Worm (Caenorhabditis elegans) whole organism, L1 larva: Measurements from ENCODE around the gene frpr-6.
A peak's percentile ranks its signal among the peaks of the same experiment; 100 is the strongest.

Experiments
- C04F5.9 ChIP-seq: sonication (generic microtip); optimal IDR thresholded peaks from 2 replicates; lab custom pipeline; 2016; ENCODE audit warnings: missing genetic modification characterization, missing compliant biosample characterization
- F16B12.6 ChIP-seq: fragments of 150-350 bp; optimal IDR thresholded peaks from 2 replicates; lab custom pipeline; 2014; ENCODE audit warnings: missing biosample characterization, missing genetic modification characterization
- alr-1 ChIP-seq: fragments of 200-800 bp; sonication (Bioruptor generic); optimal IDR thresholded peaks from 2 replicates; lab custom pipeline; 2018; ENCODE audit warnings: borderline replicate concordance, mild to moderate bottlenecking, missing genetic modification characterization, missing compliant biosample characterization
- aly-2 ChIP-seq: fragments of 150-350 bp; optimal IDR thresholded peaks from 2 replicates; lab custom pipeline; 2014; ENCODE audit warnings: missing biosample characterization, missing genetic modification characterization
- ama-1 ChIP-seq: fragments of 150-350 bp; optimal IDR thresholded peaks from 2 replicates; lab custom pipeline; 2014
- blmp-1 ChIP-seq: fragments of 150-350 bp; optimal IDR thresholded peaks from 2 replicates; lab custom pipeline; 2014; ENCODE audit warnings: missing biosample characterization, missing genetic modification characterization
- ceh-63 ChIP-seq: fragments of 200-800 bp; sonication (Bioruptor generic); optimal IDR thresholded peaks from 2 replicates; lab custom pipeline; 2018; ENCODE audit warnings: mild to moderate bottlenecking, missing genetic modification characterization, missing compliant biosample characterization
- ceh-82 ChIP-seq, 3 experiments: fragments of 150-350 bp in 1 of 3; sonication (generic microtip) in 2 of 3; optimal IDR thresholded peaks; 2 replicates each; lab custom pipeline; 2014 to 2017; ENCODE audit warnings: missing biosample characterization in 3 of 3, missing genetic modification characterization in 3 of 3
- ceh-88 ChIP-seq: fragments of 200-800 bp; sonication (Bioruptor generic); IDR thresholded peaks from 2 replicates; pipeline ENCODE4 v1.3.6; 2022; ENCODE audit warnings: missing genetic modification characterization, missing compliant biosample characterization
- ces-1 ChIP-seq: fragments of 150-350 bp; optimal IDR thresholded peaks from 2 replicates; lab custom pipeline; 2014; ENCODE audit warnings: missing biosample characterization, missing genetic modification reagents, missing genetic modification characterization
- dpl-1 ChIP-seq, 3 experiments: fragments of 150-350 bp in 2 of 3; sonication (generic microtip) in 1 of 3; optimal IDR thresholded peaks; 2 replicates each; lab custom pipeline; 2014 to 2017; ENCODE audit warnings: missing biosample characterization in 3 of 3, missing genetic modification characterization in 3 of 3, missing genetic modification reagents in 3 of 3
- dsc-1 ChIP-seq: sonication (generic microtip); optimal IDR thresholded peaks from 2 replicates; lab custom pipeline; 2016; ENCODE audit warnings: mild to moderate bottlenecking, missing genetic modification characterization, missing compliant biosample characterization
- efl-1 ChIP-seq, 4 experiments: fragments of 150-350 bp; optimal IDR thresholded peaks in 3 of 4; peaks in 1 of 4; 1 replicate in 1 of 4; 2 replicates in 3 of 4; lab custom pipeline; 2014; ENCODE audit warnings: missing biosample characterization in 2 of 4, missing genetic modification characterization in 2 of 4, missing genetic modification reagents in 2 of 4
- efl-3 ChIP-seq: fragments of 200-800 bp; sonication (Bioruptor generic); optimal IDR thresholded peaks from 2 replicates; lab custom pipeline; 2018; ENCODE audit warnings: mild to moderate bottlenecking, missing genetic modification characterization, missing compliant biosample characterization
- egl-13 ChIP-seq: sonication (generic microtip); optimal IDR thresholded peaks from 2 replicates; lab custom pipeline; 2016; ENCODE audit warnings: missing genotype, missing genetic modification reagents, missing genetic modification characterization, missing compliant biosample characterization
- egl-27 ChIP-seq, 2 experiments: fragments of 150-350 bp in 1 of 2; sonication (generic microtip); optimal IDR thresholded peaks; 3 replicates each; lab custom pipeline; 2017 to 2018; ENCODE audit warnings: missing biosample characterization in 2 of 2, missing genetic modification characterization in 2 of 2, missing genetic modification reagents in 2 of 2
- elt-2 ChIP-seq: sonication (generic microtip); optimal IDR thresholded peaks from 2 replicates; lab custom pipeline; 2016; ENCODE audit warnings: missing genetic modification characterization, mild to moderate bottlenecking, inconsistent platforms, missing compliant biosample characterization, missing genetic modification reagents
- elt-3 ChIP-seq, 6 experiments: fragments of 150-350 bp in 1 of 6; sonication (generic microtip); optimal IDR thresholded peaks; 2 replicates each; lab custom pipeline; 2017 to 2018; ENCODE audit warnings: missing biosample characterization in 6 of 6, missing genetic modification characterization in 6 of 6, inconsistent platforms in 1 of 6
- fkh-10 ChIP-seq: sonication (generic microtip); optimal IDR thresholded peaks from 2 replicates; lab custom pipeline; 2017; ENCODE audit warnings: missing biosample characterization, missing genetic modification reagents, missing genetic modification characterization
- grh-1 ChIP-seq: fragments of 200-800 bp; sonication (Bioruptor generic); IDR thresholded peaks from 2 replicates; pipeline ENCODE4 v1.3.6; 2022; ENCODE audit warnings: missing genetic modification reagents, missing genetic modification characterization, missing compliant biosample characterization
- hlh-4 ChIP-seq: sonication (generic microtip); optimal IDR thresholded peaks from 2 replicates; lab custom pipeline; 2016; ENCODE audit warnings: mild to moderate bottlenecking, missing genetic modification characterization, missing compliant biosample characterization
- hpl-2 ChIP-seq: fragments of 150-350 bp; optimal IDR thresholded peaks from 2 replicates; lab custom pipeline; 2014; ENCODE audit warnings: missing biosample characterization, missing genetic modification reagents, missing genetic modification characterization
- lin-14 ChIP-seq: fragments of 200-800 bp; sonication (Bioruptor generic); optimal IDR thresholded peaks from 2 replicates; lab custom pipeline; 2018; ENCODE audit warnings: mild to moderate bottlenecking, missing genetic modification characterization, moderate library complexity, missing compliant biosample characterization
- lin-15B ChIP-seq: fragments of 150-350 bp; sonication (generic microtip); optimal IDR thresholded peaks from 3 replicates; lab custom pipeline; 2014; ENCODE audit warnings: missing biosample characterization, missing genetic modification characterization
- lin-35 ChIP-seq, 2 experiments: fragments of 150-350 bp; optimal IDR thresholded peaks; 2 replicates each; lab custom pipeline; 2014; ENCODE audit warnings: missing biosample characterization in 2 of 2, missing genetic modification characterization in 2 of 2, missing genetic modification reagents in 2 of 2
- lir-3 ChIP-seq: sonication (generic microtip); optimal IDR thresholded peaks from 2 replicates; lab custom pipeline; 2016; ENCODE audit warnings: mild to moderate bottlenecking, missing genetic modification characterization, moderate library complexity, missing compliant biosample characterization; ENCODE audit not compliant: poor library complexity
- nhr-11 ChIP-seq: fragments of 150-350 bp; optimal IDR thresholded peaks from 2 replicates; lab custom pipeline; 2014; ENCODE audit warnings: missing biosample characterization, missing genetic modification characterization
- nhr-12 ChIP-seq: sonication (generic microtip); optimal IDR thresholded peaks from 2 replicates; lab custom pipeline; 2017; ENCODE audit warnings: missing biosample characterization, missing genetic modification characterization
- nhr-20 ChIP-seq: sonication (generic microtip); optimal IDR thresholded peaks from 2 replicates; lab custom pipeline; 2016; ENCODE audit warnings: mild to moderate bottlenecking, missing genetic modification characterization, missing compliant biosample characterization
- nhr-237 ChIP-seq: fragments of 150-350 bp; optimal IDR thresholded peaks from 2 replicates; lab custom pipeline; 2014; ENCODE audit warnings: missing biosample characterization, missing genetic modification characterization
- nhr-47 ChIP-seq: sonication (generic microtip); optimal IDR thresholded peaks from 2 replicates; lab custom pipeline; 2016; ENCODE audit warnings: mild to moderate bottlenecking, missing genetic modification characterization, moderate library complexity, missing compliant biosample characterization
- nhr-71 ChIP-seq: sonication (generic microtip); optimal IDR thresholded peaks from 2 replicates; lab custom pipeline; 2016; ENCODE audit warnings: mild to moderate bottlenecking, missing genetic modification characterization, moderate library complexity, missing compliant biosample characterization
- nhr-76 ChIP-seq: sonication (generic microtip); optimal IDR thresholded peaks from 2 replicates; lab custom pipeline; 2017; ENCODE audit warnings: missing biosample characterization, missing genetic modification characterization
- nhr-77 ChIP-seq: fragments of 150-350 bp; optimal IDR thresholded peaks from 2 replicates; lab custom pipeline; 2014; ENCODE audit warnings: missing biosample characterization, missing genetic modification characterization
- nhr-85 ChIP-seq: sonication (generic microtip); peaks from one replicate; lab custom pipeline; 2016; ENCODE audit warnings: missing genetic modification characterization, inconsistent platforms, missing compliant biosample characterization
- nhr-90 ChIP-seq: sonication (generic microtip); optimal IDR thresholded peaks from 2 replicates; lab custom pipeline; 2016; ENCODE audit warnings: mild to moderate bottlenecking, missing genetic modification characterization, missing compliant biosample characterization; ENCODE audit not compliant: poor library complexity
- pax-3 ChIP-seq: fragments of 200-800 bp; sonication (Bioruptor generic); optimal IDR thresholded peaks from 2 replicates; lab custom pipeline; 2018; ENCODE audit warnings: mild to moderate bottlenecking, missing genetic modification characterization, moderate library complexity, missing compliant biosample characterization
- pqm-1 ChIP-seq: sonication (generic microtip); optimal IDR thresholded peaks from 3 replicates; lab custom pipeline; 2017; ENCODE audit warnings: missing biosample characterization, missing genetic modification characterization
- rnt-1 ChIP-seq: sonication (generic microtip); optimal IDR thresholded peaks from 2 replicates; lab custom pipeline; 2016; ENCODE audit warnings: mild to moderate bottlenecking, missing genetic modification characterization, moderate library complexity, missing compliant biosample characterization
- snpc-4 ChIP-seq: fragments of 150-350 bp; optimal IDR thresholded peaks from 2 replicates; lab custom pipeline; 2014; ENCODE audit warnings: missing biosample characterization, missing genetic modification characterization
- snu-23 ChIP-seq: sonication (generic microtip); optimal IDR thresholded peaks from 2 replicates; lab custom pipeline; 2016; ENCODE audit warnings: missing genetic modification characterization, missing compliant biosample characterization
- sox-4 ChIP-seq: sonication (generic microtip); optimal IDR thresholded peaks from 2 replicates; lab custom pipeline; 2016; ENCODE audit warnings: missing genetic modification characterization, missing compliant biosample characterization
- sptf-1 ChIP-seq: fragments of 150-350 bp; optimal IDR thresholded peaks from 2 replicates; lab custom pipeline; 2014; ENCODE audit warnings: missing biosample characterization, missing genetic modification characterization
- swsn-7 ChIP-seq: sonication (generic microtip); optimal IDR thresholded peaks from 2 replicates; lab custom pipeline; 2016; ENCODE audit warnings: missing genetic modification characterization, missing compliant biosample characterization
- unc-130 ChIP-seq: fragments of 150-350 bp; optimal IDR thresholded peaks from 2 replicates; lab custom pipeline; 2017; ENCODE audit warnings: missing biosample characterization, missing genetic modification characterization, inconsistent platforms
- unc-30 ChIP-seq: sonication (generic microtip); optimal IDR thresholded peaks from 2 replicates; lab custom pipeline; 2017; ENCODE audit warnings: missing biosample characterization, missing genetic modification characterization
- unc-98 ChIP-seq: fragments of 200-800 bp; sonication (Bioruptor generic); IDR thresholded peaks from 2 replicates; pipeline ENCODE4 v1.3.6; 2022; ENCODE audit warnings: missing genetic modification characterization, missing compliant biosample characterization
- vab-15 ChIP-seq: sonication (generic microtip); optimal IDR thresholded peaks from 2 replicates; lab custom pipeline; 2017; ENCODE audit warnings: missing genotype, mild to moderate bottlenecking, missing genetic modification characterization, missing compliant biosample characterization
- xbp-1 ChIP-seq: sonication (generic microtip); optimal IDR thresholded peaks from 2 replicates; lab custom pipeline; 2016; ENCODE audit warnings: missing genetic modification characterization, missing compliant biosample characterization

Gene frpr-6

DNA sequence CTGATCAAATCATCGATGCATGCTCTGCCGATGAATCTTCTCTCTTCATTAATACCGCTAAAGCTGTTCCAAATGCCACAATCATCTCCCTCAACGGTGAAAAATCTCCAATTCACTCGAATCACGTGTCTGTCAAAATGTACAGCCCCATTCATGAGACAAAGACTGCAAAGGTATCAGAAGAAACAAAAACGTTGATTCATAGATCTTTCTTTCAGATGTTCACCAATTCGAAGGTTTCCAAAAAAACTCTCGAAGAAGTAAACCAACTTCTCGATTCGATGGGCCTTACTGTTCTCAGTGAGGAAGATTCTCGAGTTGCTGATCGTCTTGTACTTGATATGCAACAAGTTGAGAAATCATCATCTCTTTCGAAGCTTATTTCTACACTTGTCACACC is 4.3 kb downstream of the frpr-6 start (continued):
- TF ChIP-seq nhr-76 (tag; lab: Kevin White, UChicago) (no peak), snu-23 (GFP tag; lab: Kevin White, UChicago) (no peak), lin-15B (tag; lab: Kevin White, UChicago) (no peak), alr-1 (no peak)
- TF ChIP-seq, all 84 proteins: peak for 7

DNA sequence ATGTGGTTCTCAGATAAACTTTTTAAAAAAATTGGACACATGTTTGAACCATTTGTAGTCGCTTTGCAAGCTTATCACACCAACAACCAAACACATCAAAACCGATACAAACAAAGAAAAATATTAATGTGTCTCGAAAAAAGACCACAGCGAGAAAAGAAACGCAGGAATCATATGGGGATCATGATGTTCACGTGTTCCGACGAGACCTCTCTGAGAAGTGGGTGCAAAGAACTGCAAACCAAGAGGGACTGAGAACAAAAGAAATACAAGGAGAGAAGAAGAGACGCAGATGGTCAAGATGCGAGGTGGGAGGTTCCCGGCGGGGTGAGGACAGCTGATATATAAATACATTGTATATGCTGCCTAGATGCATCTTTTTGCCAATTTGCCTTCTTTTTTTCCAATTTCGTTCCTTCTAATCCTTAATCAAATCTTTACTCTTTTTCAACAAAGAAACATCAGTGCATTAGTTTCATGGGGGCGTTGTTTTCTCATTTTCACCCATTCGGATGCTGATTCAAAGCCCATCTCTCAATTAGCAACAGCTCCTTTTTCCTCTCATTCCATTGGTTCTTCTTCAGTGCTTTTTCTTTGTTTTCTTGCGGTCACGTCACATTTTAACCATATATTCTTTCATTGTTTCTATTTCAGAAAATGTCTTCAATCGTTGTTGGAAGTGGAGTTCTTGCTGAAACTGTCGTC is 5.2 kb downstream of the frpr-6 start, which contains the start of gene F21C10.10:
Gene F21C10.10, plus strand, starts transcription at position 655 of the 705 bp plus-strand sequence.
- TF ChIP-seq unc-98 (GFP tag; lab: Robert Waterston, UW) (no peak), ama-1 (lab: Kevin White, UChicago) (no peak), grh-1 (GFP tag; lab: Robert Waterston, UW) (peak; percentile 67), blmp-1 (peak; percentile 83), nhr-12 (tag; lab: Kevin White, UChicago) (no peak), unc-130 (tag; lab: Kevin White, UChicago) (peak; percentile 9), nhr-77 (tag; lab: Kevin White, UChicago) (peak; percentile 36), pax-3 (tag; lab: Kevin White, UChicago) (peak; percentile 16), alr-1 (no peak), ces-1 (GFP tag; lab: Kevin White, UChicago) (no peak), vab-15 (tag; lab: Kevin White, UChicago) (no peak), efl-1 (optimal IDR thresholded peaks at IDR 0.05; lab: Kevin White, UChicago) (peak; percentile 46 to 51), efl-1 (GFP tag; optimal IDR thresholded peaks at IDR 0.05 in 1 of 2; lab: Kevin White, UChicago) (peak; percentile 28 to 95), egl-13 (tag; lab: Kevin White, UChicago) (no peak), sptf-1 (no peak), efl-3 (GFP tag; lab: Kevin White, UChicago) (no peak), nhr-20 (tag; lab: Kevin White, UChicago) (peak; percentile 97), lin-14 (GFP tag; lab: Kevin White, UChicago) (peak; percentile 94), F16B12.6 (tag; lab: Kevin White, UChicago) (no peak), nhr-47 (tag; lab: Kevin White, UChicago) (peak; percentile 70), C04F5.9 (tag; lab: Kevin White, UChicago) (peak; percentile 14), hpl-2 (GFP tag; lab: Kevin White, UChicago) (no peak), dpl-1 (GFP tag; optimal IDR thresholded peaks at IDR 0.05; lab: Kevin White, UChicago) (peak; percentile 4 to 55 (median 46)), lir-3 (tag; lab: Kevin White, UChicago) (no peak), egl-27 (tag; optimal IDR thresholded peaks at IDR 0.05; lab: Kevin White, UChicago) (peak; percentile 33 to 39), ceh-82 (tag; optimal IDR thresholded peaks at IDR 0.05; lab: Kevin White, UChicago) (peak in 2 of 3 experiments; percentile 9 to 31), ceh-88 (no peak), lin-35 (GFP tag; optimal IDR thresholded peaks at IDR 0.05; lab: Kevin White, UChicago) (peak; percentile 58 to 87), sox-4 (tag; lab: Kevin White, UChicago) (no peak), fkh-10 (GFP tag; lab: Kevin White, UChicago) (no peak), snpc-4 (tag; lab: Kevin White, UChicago) (peak; percentile 67), hlh-4 (tag; lab: Kevin White, UChicago) (no peak), nhr-71 (tag; lab: Kevin White, UChicago) (peak; percentile 94), pqm-1 (tag; lab: Kevin White, UChicago) (no peak), unc-30 (tag; lab: Kevin White, UChicago) (no peak), rnt-1 (tag; lab: Kevin White, UChicago) (peak; percentile 67), xbp-1 (tag; lab: Kevin White, UChicago) (peak; percentile 53), elt-2 (tag; lab: Kevin White, UChicago) (peak; percentile 83), nhr-11 (peak; percentile 23), swsn-7 (tag; lab: Kevin White, UChicago) (peak; percentile 62), nhr-237 (tag; lab: Kevin White, UChicago) (no peak), dsc-1 (tag; lab: Kevin White, UChicago) (peak; percentile 21), nhr-85 (peak; percentile 99), ceh-63 (GFP tag; lab: Kevin White, UChicago) (no peak), aly-2 (no peak), elt-3 (tag; optimal IDR thresholded peaks at IDR 0.05; lab: Kevin White, UChicago) (peak in 3 of 6 experiments; percentile 59 to 91 (median 81)), snu-23 (GFP tag; lab: Kevin White, UChicago) (peak; percentile 90), nhr-90 (tag; lab: Kevin White, UChicago) (peak; percentile 84)
